Worm (Caenorhabditis elegans): ENCODE measurements around the gene F19B2.6.

ce11 chrV:20199658-20200057, 41.3 kb downstream of the F19B2.6 start:
- TF ChIP-seq fos-1 (tag; optimal IDR thresholded peaks at IDR 0.05) = no peak
- TF ChIP-seq mdl-1 (tag; optimal IDR thresholded peaks at IDR 0.05) = no peak
- TF ChIP-seq elt-3 (tag; optimal IDR thresholded peaks at IDR 0.05) = no peak
- no peak for TF ChIP-seq ceh-9 (tag; optimal IDR thresholded peaks at IDR 0.05)
- TF ChIP-seq nhr-11 (tag; optimal IDR thresholded peaks at IDR 0.05) = no peak
